Worm (Caenorhabditis elegans) whole organism, L2 larva: ENCODE measurements around the gene fbxl-2.
A peak's percentile ranks its signal among the peaks of the same experiment; 100 is the strongest.
"Not testable (repeated sequence)": the region's sequence is repeated elsewhere in the genome, so short reads cannot be mapped to it uniquely, and the experiment has no call there.

Experiments
- F13H6.1 ChIP-seq: sonication (generic microtip); optimal IDR thresholded peaks from 2 replicates; lab custom pipeline; 2016; ENCODE audit warnings: missing genetic modification characterization, missing compliant biosample characterization
- R02D3.7 ChIP-seq: fragments of 150-350 bp; optimal IDR thresholded peaks from 2 replicates; lab custom pipeline; 2014; ENCODE audit warnings: missing biosample characterization, missing genetic modification characterization
- Y55F3AM.14 ChIP-seq: fragments of 200-800 bp; sonication (Bioruptor generic); optimal IDR thresholded peaks from 2 replicates; lab custom pipeline; 2018; ENCODE audit warnings: mild to moderate bottlenecking, missing genetic modification characterization, missing compliant biosample characterization
- ZK546.5 ChIP-seq: sonication (generic microtip); optimal IDR thresholded peaks from 2 replicates; lab custom pipeline; 2017; ENCODE audit warnings: missing biosample characterization, missing genetic modification characterization
- alr-1 ChIP-seq: fragments of 150-350 bp; optimal IDR thresholded peaks from 2 replicates; lab custom pipeline; 2014; ENCODE audit warnings: missing biosample characterization, missing genetic modification characterization
- ama-1 ChIP-seq: fragments of 150-350 bp; optimal IDR thresholded peaks from 2 replicates; lab custom pipeline; 2018; ENCODE audit warnings: inconsistent platforms
- blmp-1 ChIP-seq: sonication (generic microtip); optimal IDR thresholded peaks from 2 replicates; lab custom pipeline; 2017; ENCODE audit warnings: missing genetic modification characterization, mild to moderate bottlenecking, missing compliant biosample characterization, antibody characterized with exemption, moderate library complexity; ENCODE audit not compliant: insufficient read depth
- ceh-82 ChIP-seq: fragments of 150-350 bp; optimal IDR thresholded peaks from 2 replicates; lab custom pipeline; 2014; ENCODE audit warnings: missing biosample characterization, missing genetic modification characterization
- crh-2 ChIP-seq: sonication (generic microtip); optimal IDR thresholded peaks from 2 replicates; lab custom pipeline; 2017; ENCODE audit warnings: missing biosample characterization, missing genetic modification characterization
- egl-27 ChIP-seq: sonication (generic microtip); optimal IDR thresholded peaks from 3 replicates; lab custom pipeline; 2017; ENCODE audit warnings: missing biosample characterization, missing genetic modification reagents, missing genetic modification characterization
- elt-3 ChIP-seq: sonication (generic microtip); optimal IDR thresholded peaks from 2 replicates; lab custom pipeline; 2017; ENCODE audit warnings: missing biosample characterization, missing genetic modification characterization
- fos-1 ChIP-seq: fragments of 150-350 bp; optimal IDR thresholded peaks from 2 replicates; lab custom pipeline; 2014; ENCODE audit warnings: missing biosample characterization, missing genetic modification characterization
- gmeb-1 ChIP-seq: fragments of 150-350 bp; optimal IDR thresholded peaks from 2 replicates; lab custom pipeline; 2014; ENCODE audit warnings: missing biosample characterization, missing genetic modification characterization
- lin-13 ChIP-seq: fragments of 150-350 bp; optimal IDR thresholded peaks from 2 replicates; lab custom pipeline; 2014; ENCODE audit warnings: missing biosample characterization, missing genetic modification reagents, missing genetic modification characterization
- lsy-2 ChIP-seq, 2 experiments: fragments of 150-350 bp in 1 of 2; sonication (generic microtip) in 1 of 2; optimal IDR thresholded peaks; 2 replicates each; lab custom pipeline; 2014 to 2017; ENCODE audit warnings: missing biosample characterization in 2 of 2, missing genetic modification characterization in 2 of 2
- mab-5 ChIP-seq: fragments of 150-350 bp; optimal IDR thresholded peaks from 2 replicates; lab custom pipeline; 2014; ENCODE audit warnings: missing biosample characterization, missing genetic modification characterization
- mbf-1 ChIP-seq: sonication (generic microtip); optimal IDR thresholded peaks from 2 replicates; lab custom pipeline; 2017; ENCODE audit warnings: missing biosample characterization, missing genetic modification characterization
- mdl-1 ChIP-seq, 2 experiments: fragments of 150-350 bp in 1 of 2; sonication (generic microtip) in 1 of 2; optimal IDR thresholded peaks; 2 replicates each; lab custom pipeline; 2017; ENCODE audit warnings: missing biosample characterization in 2 of 2, missing genetic modification characterization in 2 of 2
- nhr-10 ChIP-seq: sonication (generic microtip); optimal IDR thresholded peaks from 2 replicates; lab custom pipeline; 2017; ENCODE audit warnings: missing biosample characterization, missing genetic modification characterization
- nhr-11 ChIP-seq: fragments of 150-350 bp; optimal IDR thresholded peaks from 2 replicates; lab custom pipeline; 2014; ENCODE audit warnings: missing biosample characterization, missing genetic modification characterization
- nhr-12 ChIP-seq: fragments of 150-350 bp; optimal IDR thresholded peaks from 2 replicates; lab custom pipeline; 2014; ENCODE audit warnings: missing biosample characterization, missing genetic modification characterization
- nhr-129 ChIP-seq: fragments of 150-350 bp; optimal IDR thresholded peaks from 2 replicates; lab custom pipeline; 2014; ENCODE audit warnings: missing biosample characterization, missing genetic modification characterization
- nhr-21 ChIP-seq: fragments of 150-350 bp; optimal IDR thresholded peaks from 2 replicates; lab custom pipeline; 2014; ENCODE audit warnings: missing biosample characterization, missing genetic modification characterization
- nhr-23 ChIP-seq: fragments of 150-350 bp; optimal IDR thresholded peaks from 2 replicates; lab custom pipeline; 2014; ENCODE audit warnings: missing biosample characterization, missing genetic modification reagents, missing genetic modification characterization
- nhr-237 ChIP-seq: fragments of 150-350 bp; optimal IDR thresholded peaks from 2 replicates; lab custom pipeline; 2014; ENCODE audit warnings: missing biosample characterization, missing genetic modification characterization
- nhr-25 ChIP-seq: fragments of 150-350 bp; sonication (generic microtip); optimal IDR thresholded peaks from 3 replicates; lab custom pipeline; 2014; ENCODE audit warnings: missing biosample characterization, missing genetic modification characterization
- peb-1 ChIP-seq: fragments of 150-350 bp; optimal IDR thresholded peaks from 2 replicates; lab custom pipeline; 2014; ENCODE audit warnings: missing biosample characterization, missing genetic modification characterization
- sem-4 ChIP-seq: fragments of 150-350 bp; optimal IDR thresholded peaks from 2 replicates; lab custom pipeline; 2014; ENCODE audit warnings: missing biosample characterization, missing genetic modification reagents, missing genetic modification characterization
- skn-1 ChIP-seq: sonication (generic microtip); optimal IDR thresholded peaks from 2 replicates; lab custom pipeline; 2017; ENCODE audit warnings: missing biosample characterization, missing genetic modification characterization
- sma-3 ChIP-seq: sonication (generic microtip); optimal IDR thresholded peaks from 2 replicates; lab custom pipeline; 2016; ENCODE audit warnings: missing genetic modification reagents, missing genetic modification characterization, missing compliant biosample characterization
- sma-9 ChIP-seq, 2 experiments: fragments of 150-350 bp in 1 of 2; sonication (generic microtip) in 1 of 2; optimal IDR thresholded peaks; 2 replicates each; lab custom pipeline; 2014 to 2016; ENCODE audit warnings: missing genetic modification characterization in 2 of 2, mild to moderate bottlenecking in 1 of 2, missing biosample characterization in 1 of 2, missing compliant biosample characterization in 1 of 2, missing genetic modification reagents in 1 of 2, moderate library complexity in 1 of 2
- unc-39 ChIP-seq: fragments of 150-350 bp; optimal IDR thresholded peaks from 2 replicates; lab custom pipeline; 2014; ENCODE audit warnings: missing biosample characterization, missing genetic modification characterization
- ztf-11 ChIP-seq: sonication (generic microtip); optimal IDR thresholded peaks from 2 replicates; lab custom pipeline; 2017; ENCODE audit warnings: missing biosample characterization, missing genetic modification characterization
- ztf-4 ChIP-seq: fragments of 150-350 bp; optimal IDR thresholded peaks from 2 replicates; lab custom pipeline; 2014; ENCODE audit warnings: missing biosample characterization, missing genetic modification characterization

Gene fbxl-2

ce11 chrIII:4735443-4735842, 21.6 kb upstream of the fbxl-2 start, which contains the start of gene F17C8.7:
Gene F17C8.7 (plus strand): TSS chrIII:4735743.
- TF ChIP-seq egl-27 (no peak), nhr-237 (tag; lab: Kevin White, UChicago) (no peak), skn-1 (no peak), ceh-82 (tag; lab: Kevin White, UChicago) (no peak), fos-1 (tag; lab: Kevin White, UChicago) (no peak), nhr-25 (tag; lab: Kevin White, UChicago) (no peak), lin-13 (no peak), nhr-129 (tag; lab: Kevin White, UChicago) (no peak), mab-5 (tag; lab: Kevin White, UChicago) (no peak), nhr-10 (tag; lab: Kevin White, UChicago) (no peak), Y55F3AM.14 (GFP tag; lab: Kevin White, UChicago) (no peak), blmp-1 (no peak), unc-39 (tag; lab: Kevin White, UChicago) (no peak), alr-1 (no peak), mbf-1 (tag; lab: Kevin White, UChicago) (no peak), sem-4 (tag; lab: Kevin White, UChicago) (no peak), F13H6.1 (no peak)

- TF ChIP-seq lin-13 (no peak), blmp-1 (no peak), fos-1 (tag; lab: Kevin White, UChicago) (no peak), egl-27 (no peak), nhr-23 (tag; lab: Kevin White, UChicago) (no peak), crh-2 (tag; lab: Kevin White, UChicago) (no peak), sma-9 (GFP tag; optimal IDR thresholded peaks at IDR 0.05; lab: Kevin White, UChicago) (no peak), sma-9 (tag; optimal IDR thresholded peaks at IDR 0.05; lab: Kevin White, UChicago) (no peak), sma-3 (GFP tag; lab: Kevin White, UChicago) (no peak), mdl-1 (tag; optimal IDR thresholded peaks at IDR 0.05; lab: Kevin White, UChicago) (no peak), ztf-11 (no peak), mbf-1 (tag; lab: Kevin White, UChicago) (no peak), lsy-2 (tag; optimal IDR thresholded peaks at IDR 0.05; lab: Kevin White, UChicago) (no peak), nhr-10 (tag; lab: Kevin White, UChicago) (no peak), unc-39 (tag; lab: Kevin White, UChicago) (no peak), ama-1 (no peak), nhr-21 (tag; lab: Kevin White, UChicago) (no peak), nhr-11 (no peak)
These were observed 17.1 kb upstream of the fbxl-2 start, which contains the start of gene ras-2 for ce11 chrIII:4739975-4740374. Gene ras-2 (minus strand): TSS chrIII:4740075.

ce11 chrIII:4740820-4741219, 16.2 kb upstream of the fbxl-2 start:
- TF ChIP-seq ztf-4 (tag; lab: Kevin White, UChicago) (no peak), fos-1 (tag; lab: Kevin White, UChicago) (peak; percentile 78), lsy-2 (tag; optimal IDR thresholded peaks at IDR 0.05; lab: Kevin White, UChicago) (peak in 1 of 2 experiments; percentile 28), nhr-129 (tag; lab: Kevin White, UChicago) (peak; percentile 27), R02D3.7 (tag; lab: Kevin White, UChicago) (no peak), crh-2 (tag; lab: Kevin White, UChicago) (peak; percentile 29)
- TF ChIP-seq, all 48 proteins: peak for 4

ce11 chrIII:4742620-4743019, 14.4 kb upstream of the fbxl-2 start, which contains the start of gene twk-6:
Gene twk-6 (plus strand): TSS chrIII:4742920.
- TF ChIP-seq unc-39 (tag; lab: Kevin White, UChicago); ZK546.5; ceh-82 (tag; lab: Kevin White, UChicago): not testable (repeated sequence)
- TF ChIP-seq, all 48 proteins: peak for 0; not testable (repeated sequence) for 48

ce11 chrIII:4745934-4746333, 11.1 kb upstream of the fbxl-2 start, which contains the start of gene F17C8.6:
Gene F17C8.6 (minus strand): TSS chrIII:4746034.
- TF ChIP-seq mab-5 (tag; lab: Kevin White, UChicago): no peak
- TF ChIP-seq elt-3 (tag; lab: Kevin White, UChicago): no peak
- TF ChIP-seq nhr-12 (tag; lab: Kevin White, UChicago): no peak
- TF ChIP-seq lsy-2 (tag; optimal IDR thresholded peaks at IDR 0.05; lab: Kevin White, UChicago): no peak
- no peak for TF ChIP-seq ztf-11
- TF ChIP-seq skn-1: no peak
- TF ChIP-seq peb-1 (tag; lab: Kevin White, UChicago): no peak
- TF ChIP-seq ama-1: no peak
- no peak for TF ChIP-seq gmeb-1 (tag; lab: Kevin White, UChicago)
- no peak for TF ChIP-seq blmp-1
- TF ChIP-seq alr-1: no peak
- TF ChIP-seq, all 48 proteins: peak for 0
